Worm (Caenorhabditis elegans): ENCODE measurements around the gene F47E1.4.

- TF ChIP-seq elt-4 (tag; optimal IDR thresholded peaks at IDR 0.05) (no peak), hlh-13 (GFP tag; optimal IDR thresholded peaks at IDR 0.05) (no peak), K02D7.2 (tag; optimal IDR thresholded peaks at IDR 0.05) (no peak), ama-1 (optimal IDR thresholded peaks at IDR 0.05) (no peak), ceh-19 (GFP tag; optimal IDR thresholded peaks at IDR 0.05) (no peak)
These were observed 41.0 kb upstream of the F47E1.4 start, which contains the start of gene T25B6.5 for ce11 chrX:9021645-9022044.

Measured in whole organism, late embryonic.